Fruit fly (Drosophila melanogaster): Measurements from ENCODE around the gene CG43703.

Gene CG43703

DNA sequence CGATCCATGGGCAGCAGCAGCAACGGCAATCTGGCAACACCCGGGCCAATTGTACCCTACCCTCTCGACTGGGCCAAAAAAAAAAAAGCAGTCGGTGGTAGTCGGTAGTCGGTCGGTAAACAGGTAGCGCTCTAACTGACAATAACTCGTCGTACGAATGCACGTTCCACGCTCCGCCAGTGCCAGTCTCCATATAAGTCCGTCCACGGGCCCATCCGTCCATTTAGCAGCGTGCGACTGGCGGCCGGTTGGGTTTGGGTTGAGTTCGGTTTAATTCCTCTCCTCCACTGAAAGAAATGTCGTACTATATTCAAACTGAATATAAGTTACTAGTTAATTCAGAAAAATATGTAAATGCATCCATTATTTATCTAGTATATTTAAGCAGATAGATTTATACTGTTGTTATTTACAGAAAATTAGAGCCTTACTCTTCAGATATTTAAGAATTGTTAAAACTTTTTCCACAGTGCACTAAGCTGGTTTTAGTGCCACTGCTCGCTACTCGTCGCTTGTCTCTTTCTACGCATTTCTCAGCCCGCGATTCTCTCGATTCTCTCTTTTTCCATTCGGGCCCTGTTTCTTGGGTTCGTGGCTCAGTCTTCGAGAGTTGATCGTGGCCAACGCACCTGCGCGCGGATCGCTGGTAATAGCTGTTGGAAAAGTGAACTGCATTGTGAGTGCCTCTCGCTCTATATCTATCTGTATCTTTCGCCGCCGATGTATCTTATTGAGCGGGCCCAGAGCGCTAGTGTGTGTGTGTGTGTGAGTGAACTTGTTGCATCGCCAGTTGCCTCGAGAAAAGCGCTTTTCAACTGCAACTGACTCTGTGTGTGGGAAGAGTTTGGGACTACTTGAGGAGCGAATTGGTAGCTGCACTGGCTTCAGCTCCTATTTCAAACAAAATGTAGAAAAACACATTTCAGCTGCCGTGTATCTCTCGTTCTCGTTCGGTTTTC is 6.1 kb downstream of the CG43703 start, which contains the start of gene bowl:
bowl (plus strand) TSS at position 592 of the 959 bp plus-strand sequence.
- peak in 1 of 2 experiments; percentile 20 for TF ChIP-seq CTCF (optimal IDR thresholded peaks at IDR 0.05)
- no peak for TF ChIP-seq CG8478 (optimal IDR thresholded peaks at IDR 0.05)

DNA sequence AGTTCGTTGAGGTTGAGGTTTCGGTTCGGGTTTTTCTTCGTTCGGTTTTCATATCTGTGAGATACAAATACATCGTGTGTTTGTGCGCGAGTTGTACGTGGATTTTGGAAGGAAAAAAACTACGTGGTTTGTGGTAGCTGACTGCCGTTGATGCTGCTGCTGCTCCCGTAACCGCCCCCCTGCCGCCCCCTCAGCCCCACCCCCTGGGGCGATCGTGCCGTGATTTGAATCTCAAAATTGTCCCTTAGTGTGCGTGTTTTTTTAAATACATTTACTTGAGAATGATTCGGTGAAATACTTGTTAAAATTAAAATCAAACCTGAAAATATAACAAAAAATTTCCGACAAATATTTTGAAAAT is 6.8 kb downstream of the CG43703 start:
- TF ChIP-seq CG8478 (optimal IDR thresholded peaks at IDR 0.05) (no peak), CTCF (optimal IDR thresholded peaks at IDR 0.05) (peak in 1 of 2 experiments; percentile 3)

DNA sequence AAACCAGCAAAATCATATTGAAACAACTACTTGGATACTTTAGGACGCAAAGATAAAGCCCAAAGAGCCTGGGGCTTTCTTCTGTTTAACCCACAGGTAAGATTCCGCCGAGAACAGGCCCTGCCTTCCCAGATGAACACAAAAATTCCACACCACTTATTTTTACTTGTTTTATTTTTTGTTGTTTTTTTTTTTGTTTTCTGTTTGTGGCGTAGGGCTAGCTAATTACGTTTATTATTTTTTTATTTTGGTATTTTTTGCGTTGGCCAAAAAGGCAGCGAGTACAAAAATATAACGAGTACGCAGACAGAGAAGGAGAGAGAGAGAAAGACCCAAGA is 7.3 kb downstream of the CG43703 start:
- TF ChIP-seq CG8478 (optimal IDR thresholded peaks at IDR 0.05), result no peak
- no peak for TF ChIP-seq CTCF (optimal IDR thresholded peaks at IDR 0.05)

DNA sequence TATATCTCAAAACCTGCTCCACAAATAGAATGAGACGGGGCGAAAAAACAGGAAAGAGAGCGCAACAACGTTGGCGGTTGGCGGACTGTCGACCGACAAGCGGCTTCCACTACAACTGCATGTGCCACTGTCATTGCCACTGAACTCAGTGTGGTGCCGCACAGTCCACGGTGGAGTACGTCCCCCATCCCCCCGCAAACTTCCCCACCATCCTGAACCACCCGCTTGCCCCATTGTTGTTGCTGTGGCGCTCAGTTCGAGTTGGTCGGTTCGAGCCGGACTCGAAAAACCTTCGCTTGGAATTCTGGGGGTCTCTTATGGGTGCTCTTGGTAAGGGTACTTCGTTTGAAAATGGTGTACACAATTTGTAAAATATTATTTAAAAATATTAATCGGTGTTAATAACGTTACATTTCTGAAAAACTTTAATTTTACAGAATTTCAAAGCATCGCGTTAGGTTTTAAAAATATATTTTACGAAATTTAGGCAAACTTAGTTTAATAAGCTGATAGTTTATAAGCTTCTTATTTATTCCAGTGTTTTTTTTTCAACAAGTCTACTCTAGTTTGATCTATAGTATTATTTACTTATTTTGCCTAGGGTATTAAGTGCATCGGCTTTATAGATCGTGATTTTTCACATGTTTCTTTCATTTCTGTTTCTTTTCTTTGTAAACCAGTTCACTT is 7.8 kb downstream of the CG43703 start:
- TF ChIP-seq CG8478 (optimal IDR thresholded peaks at IDR 0.05) (no peak), CTCF (optimal IDR thresholded peaks at IDR 0.05) (no peak)

DNA sequence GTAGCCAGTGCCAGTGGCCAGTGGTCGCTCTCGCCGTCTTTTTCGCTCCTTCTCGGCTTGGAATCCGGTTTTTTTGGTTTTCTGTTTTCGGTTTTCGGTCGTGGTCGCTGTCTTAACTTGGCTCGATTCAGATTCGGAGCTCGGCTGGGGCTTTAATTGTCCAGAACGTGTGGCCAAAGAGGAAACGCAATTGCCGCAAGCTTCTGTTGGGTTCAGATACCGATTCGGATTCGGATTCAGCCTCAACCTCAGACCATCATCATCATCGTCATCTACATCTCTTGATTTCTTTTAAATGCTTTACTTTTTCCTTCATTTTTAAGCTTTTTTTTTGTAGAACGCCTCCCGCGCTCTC is 8.3 kb downstream of the CG43703 start:
- TF ChIP-seq CTCF (optimal IDR thresholded peaks at IDR 0.05) (no peak), CG8478 (optimal IDR thresholded peaks at IDR 0.05) (no peak)

DNA sequence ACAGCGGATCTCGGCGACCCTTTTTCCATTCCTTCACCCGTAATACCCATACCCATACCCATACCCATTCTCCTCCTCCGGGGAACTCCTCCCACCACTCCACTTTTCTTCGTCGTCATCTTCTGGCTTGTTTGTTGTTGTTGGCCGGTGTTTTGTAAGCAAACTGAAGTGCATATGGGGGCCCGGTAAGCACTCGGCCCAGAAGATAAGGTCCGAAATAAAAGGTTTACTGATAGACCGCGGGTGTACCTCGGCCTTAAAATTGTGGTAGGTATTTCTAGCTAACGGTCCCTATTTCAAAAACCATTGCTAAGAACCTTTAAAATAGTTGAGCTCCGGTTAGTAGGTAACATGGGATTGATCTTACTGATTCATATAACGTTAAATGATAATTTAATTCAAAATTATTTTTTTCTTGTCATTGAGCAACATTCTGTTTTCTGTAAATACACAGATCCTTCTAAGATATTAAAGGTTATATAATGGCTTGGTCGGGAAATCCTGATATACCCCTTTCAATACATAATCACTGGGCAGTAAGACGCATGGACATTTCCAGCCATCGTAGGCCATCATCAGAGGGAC is 10.6 kb downstream of the CG43703 start:
- TF ChIP-seq CTCF (optimal IDR thresholded peaks at IDR 0.05) (no peak), CG8478 (optimal IDR thresholded peaks at IDR 0.05) (no peak)

DNA sequence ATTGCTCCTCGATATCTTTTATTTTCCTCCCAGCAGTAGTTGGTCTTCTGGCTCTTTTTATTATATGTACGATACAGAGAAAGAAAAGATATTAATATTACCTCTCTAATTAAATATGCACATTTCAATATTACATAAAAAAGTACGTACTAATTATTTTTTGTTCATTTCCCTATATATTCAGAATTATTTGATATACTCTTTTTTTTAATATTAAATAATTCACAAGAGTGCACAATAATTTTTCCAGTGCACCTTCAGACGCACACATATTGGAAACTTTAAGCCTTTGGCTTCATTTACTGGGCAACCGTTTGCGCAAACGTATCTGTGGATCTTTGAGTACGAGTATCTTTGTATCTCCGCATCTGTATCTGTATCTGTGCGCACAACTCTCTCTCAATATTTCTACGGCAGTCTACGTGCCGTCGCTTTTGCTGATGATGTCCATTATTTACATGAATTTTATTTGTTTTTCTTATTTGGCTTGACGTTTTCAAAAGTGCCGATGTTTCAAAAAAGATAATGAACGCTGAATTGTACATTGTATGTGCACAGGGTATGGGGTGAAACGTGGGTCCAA is 11.4 kb downstream of the CG43703 start:
- no peak for TF ChIP-seq CTCF (optimal IDR thresholded peaks at IDR 0.05)
- TF ChIP-seq CG8478 (optimal IDR thresholded peaks at IDR 0.05), result no peak

DNA sequence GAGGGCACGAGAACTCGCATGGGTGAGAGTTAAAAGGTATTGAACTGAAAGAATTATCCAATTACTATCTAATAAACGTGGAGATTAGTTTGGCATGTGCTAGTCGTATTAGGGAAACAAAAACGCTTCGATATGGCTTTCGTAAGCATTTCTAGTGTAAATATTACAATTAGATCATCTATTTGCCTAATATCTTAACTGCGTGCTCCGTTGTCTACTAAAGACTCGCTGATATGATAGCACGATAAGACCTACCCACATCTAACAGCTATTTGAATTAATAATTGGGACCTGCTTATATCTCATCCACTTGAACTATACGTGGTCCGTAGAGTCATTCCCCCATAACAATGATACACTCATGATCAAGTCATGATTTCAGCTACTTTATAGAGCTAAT is 12.2 kb downstream of the CG43703 start:
- TF ChIP-seq CG8478 (optimal IDR thresholded peaks at IDR 0.05) (no peak), CTCF (optimal IDR thresholded peaks at IDR 0.05) (no peak)

DNA sequence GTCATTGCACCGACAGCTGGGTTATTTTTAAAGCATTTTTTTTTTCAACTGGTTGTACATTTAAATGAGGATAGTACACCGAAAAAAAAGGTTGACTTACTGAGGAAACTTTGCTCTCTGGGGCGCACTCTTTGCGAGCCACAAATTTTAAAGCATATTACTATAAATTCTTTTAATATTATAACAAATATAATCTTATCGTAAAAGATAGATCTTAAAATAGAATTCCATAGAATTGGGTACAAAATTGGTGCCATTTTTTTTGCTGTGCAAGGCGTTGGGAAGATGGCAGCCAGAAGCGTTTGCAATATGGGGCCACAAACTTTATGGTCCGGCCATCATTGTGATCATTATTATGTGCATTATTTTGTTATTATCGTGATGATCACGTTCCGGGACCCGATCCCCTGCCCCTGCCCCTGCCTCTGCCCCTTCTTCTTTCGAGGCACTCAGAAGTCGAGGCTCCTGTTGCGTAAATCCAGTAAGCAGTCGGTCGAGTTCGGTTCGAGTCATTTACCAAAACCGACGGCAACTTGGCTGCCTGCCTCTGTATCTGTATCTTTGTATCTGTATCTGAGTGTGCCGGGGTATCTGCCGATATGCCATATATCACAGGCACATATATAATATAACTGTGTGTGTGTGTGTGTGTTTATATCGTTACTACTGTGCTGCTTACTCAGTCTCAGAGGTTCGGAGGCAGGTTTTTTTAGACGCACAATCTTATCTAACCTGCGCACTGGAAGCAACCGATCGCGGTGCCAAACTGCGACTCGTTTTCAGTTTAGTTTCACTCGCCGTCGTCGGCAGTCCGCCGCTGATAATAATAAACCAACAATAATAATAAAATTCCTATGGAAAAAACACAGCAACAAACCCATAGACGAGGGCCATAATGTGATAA is 13.1 kb downstream of the CG43703 start:
- TF ChIP-seq CTCF (optimal IDR thresholded peaks at IDR 0.05) (no peak), CG8478 (optimal IDR thresholded peaks at IDR 0.05) (no peak)

DNA sequence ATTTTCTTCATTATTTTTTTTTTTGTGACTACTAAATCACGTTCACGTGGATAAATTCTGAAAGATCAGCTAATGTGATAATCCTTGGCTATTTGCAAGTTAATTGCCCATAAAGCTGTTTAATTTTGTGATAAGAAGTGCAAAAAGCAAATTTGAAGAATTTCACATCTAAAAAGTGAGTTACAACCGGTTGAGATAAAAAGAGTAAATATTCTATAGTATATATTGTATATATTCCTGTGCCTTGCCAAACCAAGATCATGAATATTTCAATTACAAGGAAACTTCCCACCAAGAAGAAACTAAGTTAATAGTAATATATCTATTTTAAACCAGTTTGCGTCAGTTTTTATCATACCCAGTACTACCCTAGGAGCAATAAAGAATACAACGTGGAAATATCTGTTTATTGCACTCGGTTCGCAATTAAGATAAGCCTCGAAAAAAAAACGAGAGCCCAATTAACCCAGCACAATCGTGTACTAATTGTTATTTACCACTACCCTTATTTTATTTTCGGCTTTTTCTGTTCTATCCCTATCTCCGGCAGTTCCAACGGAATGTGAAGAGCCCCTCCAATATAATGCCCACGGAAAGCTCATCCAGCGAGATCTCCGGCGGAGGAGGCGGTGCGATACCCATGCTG is 14.0 kb downstream of the CG43703 start:
- TF ChIP-seq CTCF (optimal IDR thresholded peaks at IDR 0.05) (no peak), CG8478 (optimal IDR thresholded peaks at IDR 0.05) (no peak)

DNA sequence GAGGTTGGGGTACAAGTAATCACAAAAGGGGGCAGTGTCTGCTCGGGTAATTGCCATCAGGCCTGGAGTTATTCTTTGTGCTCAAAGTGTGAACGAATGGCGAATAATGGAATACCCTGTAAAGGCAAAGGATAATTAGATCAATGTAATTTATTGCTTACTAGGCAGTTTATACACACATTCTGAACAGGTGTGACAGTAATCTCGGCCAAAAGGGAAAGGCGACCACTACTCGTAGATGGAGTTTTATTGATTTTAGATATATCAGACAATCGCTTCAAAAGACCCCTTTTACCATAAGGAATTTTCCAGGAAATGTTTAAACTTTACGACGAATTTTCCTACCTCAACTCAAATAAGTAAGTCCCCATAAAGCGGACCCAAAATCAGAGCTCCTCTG is 15.3 kb downstream of the CG43703 start:
- no peak for TF ChIP-seq CTCF (optimal IDR thresholded peaks at IDR 0.05)
- TF ChIP-seq CG8478 (optimal IDR thresholded peaks at IDR 0.05), result no peak

DNA sequence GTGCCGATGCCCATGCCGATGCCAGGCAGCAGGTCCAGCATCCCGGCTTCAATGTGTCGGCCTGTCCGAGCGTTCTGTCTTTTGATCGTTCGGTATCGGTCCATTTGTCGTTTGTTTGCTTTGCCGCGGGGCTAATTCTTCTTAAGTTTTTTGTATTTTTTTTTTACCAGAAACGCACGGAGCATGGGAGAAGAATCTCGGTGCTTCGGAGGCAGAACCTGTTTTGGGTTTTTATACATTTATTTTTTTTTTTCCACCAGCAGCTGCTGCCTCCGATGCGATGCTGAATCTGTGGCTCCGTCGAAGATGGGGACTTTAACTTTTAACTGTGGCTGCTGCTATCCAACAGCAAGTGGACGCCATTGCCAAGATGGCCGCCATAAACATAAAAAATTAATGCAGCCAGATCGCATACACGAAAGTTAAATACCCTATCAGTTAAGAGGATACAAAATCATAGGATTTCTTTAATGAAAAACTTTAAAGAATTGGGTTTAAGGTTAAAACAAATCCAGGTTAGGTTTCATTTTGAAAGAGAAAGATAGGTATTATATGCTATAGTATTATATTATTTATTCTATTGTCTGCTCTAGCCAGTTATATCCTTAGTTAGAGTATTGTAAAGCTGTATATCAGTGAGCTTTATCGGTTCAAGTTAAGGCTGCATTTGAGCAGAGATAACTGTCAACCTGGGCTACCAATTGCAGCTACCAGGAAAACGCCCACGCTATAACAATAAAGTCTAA is 16.0 kb downstream of the CG43703 start:
- no peak for TF ChIP-seq CTCF (optimal IDR thresholded peaks at IDR 0.05)
- no peak for TF ChIP-seq CG8478 (optimal IDR thresholded peaks at IDR 0.05)

DNA sequence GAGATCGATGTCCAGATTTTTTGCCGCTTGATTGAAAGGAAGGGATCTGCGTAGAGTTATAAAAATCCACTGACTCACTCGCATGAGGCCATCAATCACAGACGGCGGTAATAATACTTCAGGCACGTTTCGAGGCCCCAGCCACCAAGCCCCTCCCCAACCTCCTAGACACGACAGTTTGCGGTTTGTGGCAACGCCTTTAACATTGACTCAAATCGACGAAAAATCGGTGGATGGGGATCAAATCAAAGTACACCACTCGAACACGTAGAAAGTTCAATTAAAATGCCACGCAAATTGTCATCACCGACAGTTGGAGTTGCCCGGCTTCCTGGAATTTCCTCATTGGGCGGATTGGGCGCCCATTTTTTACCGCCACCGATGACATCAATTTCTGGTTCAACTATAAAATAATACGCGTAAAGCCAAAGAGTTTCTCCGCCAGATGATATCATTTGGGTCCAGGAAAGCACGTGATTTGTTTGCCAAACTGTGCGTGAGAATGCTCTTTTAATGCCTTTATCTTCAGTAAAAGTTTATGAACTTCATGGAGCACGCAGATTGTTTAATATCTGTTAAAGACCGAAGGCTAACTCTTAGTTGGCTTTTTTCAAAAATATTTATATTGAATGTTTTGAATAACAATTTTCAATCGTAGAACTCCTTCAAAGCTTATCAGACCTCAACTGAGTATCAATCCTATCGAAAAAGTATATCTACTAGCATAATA is 19.1 kb downstream of the CG43703 start, which contains the start of gene CG31960:
CG31960 (plus strand) TSS at position 680 of the 730 bp plus-strand sequence.
- TF ChIP-seq CG8478 (optimal IDR thresholded peaks at IDR 0.05) (no peak), CTCF (optimal IDR thresholded peaks at IDR 0.05) (no peak)
